Fruit fly (Drosophila melanogaster): ENCODE results near the gene CG12288.
A peak's percentile ranks its signal among the peaks of the same experiment; 100 is the strongest.

Gene CG12288

dm6 chr2L:16882871-16883849 lies 18.9 kb downstream of the CG12288 start:
- TF ChIP-seq net (GFP tag; optimal IDR thresholded peaks at IDR 0.05) = no peak
- TF ChIP-seq fkh (GFP tag; optimal IDR thresholded peaks at IDR 0.05) = peak; percentile 54
- TF ChIP-seq salr (GFP tag; optimal IDR thresholded peaks at IDR 0.05) = no peak
- no peak for TF ChIP-seq CG6276 (GFP tag; optimal IDR thresholded peaks at IDR 0.05)
- no peak for TF ChIP-seq CG11902 (GFP tag; optimal IDR thresholded peaks at IDR 0.05)
- no peak for TF ChIP-seq CG11294 (GFP tag; IDR thresholded peaks at IDR 0.05)
- TF ChIP-seq Smox (GFP tag; optimal IDR thresholded peaks at IDR 0.05) = no peak
- TF ChIP-seq Ets96B (tag; optimal IDR thresholded peaks at IDR 0.05) = no peak
- no peak for TF ChIP-seq CG10631 (GFP tag; optimal IDR thresholded peaks at IDR 0.05)
- TF ChIP-seq acj6 (GFP tag; optimal IDR thresholded peaks at IDR 0.05) = no peak
- no peak for TF ChIP-seq Sox15 (GFP tag; optimal IDR thresholded peaks at IDR 0.05)
- no peak for TF ChIP-seq cyc (GFP tag; optimal IDR thresholded peaks at IDR 0.05)
- no peak for TF ChIP-seq Hr39 (GFP tag; optimal IDR thresholded peaks at IDR 0.05)
- TF ChIP-seq dsx (GFP tag; optimal IDR thresholded peaks at IDR 0.05; ENCODE audit: poor library complexity, severe bottlenecking) = peak; percentile 28
- TF ChIP-seq CG15336 (GFP tag; IDR thresholded peaks at IDR 0.05) = no peak
- no peak for TF ChIP-seq spab (GFP tag; optimal IDR thresholded peaks at IDR 0.05)
- 0 out of 3 replicates have a peak, but pooled peaks have one; percentile 7 for TF ChIP-seq CG6163 (GFP tag; IDR thresholded peaks at IDR 0.05)
- TF ChIP-seq CG7368 (GFP tag; optimal IDR thresholded peaks at IDR 0.05) = no peak
- no peak for TF ChIP-seq CG6792 (GFP tag; optimal IDR thresholded peaks at IDR 0.05)
- TF ChIP-seq Eip78C (GFP tag) = peak; percentile 37
- no peak for TF ChIP-seq Met (GFP tag; optimal IDR thresholded peaks at IDR 0.05)
- no peak for TF ChIP-seq Eip93F (GFP tag; optimal IDR thresholded peaks at IDR 0.05)
- TF ChIP-seq Lpt (GFP tag; optimal IDR thresholded peaks at IDR 0.05) = peak; percentile 25
- TF ChIP-seq CG8119 (GFP tag; IDR thresholded peaks at IDR 0.05) = no peak
- no peak for TF ChIP-seq eg (GFP tag; IDR thresholded peaks at IDR 0.05)
- TF ChIP-seq vri (GFP tag; optimal IDR thresholded peaks at IDR 0.05) = no peak
- no peak for TF ChIP-seq CG3919 (GFP tag; optimal IDR thresholded peaks at IDR 0.05)
- no peak for TF ChIP-seq achi (GFP tag; optimal IDR thresholded peaks at IDR 0.05)
- TF ChIP-seq dac (GFP tag; optimal IDR thresholded peaks at IDR 0.05) = no peak
- TF ChIP-seq CG6808 (GFP tag; optimal IDR thresholded peaks at IDR 0.05) = no peak
- no peak for TF ChIP-seq CG10669 (GFP tag; optimal IDR thresholded peaks at IDR 0.05)
- TF ChIP-seq svp (GFP tag) = peak; percentile 17
- no peak for TF ChIP-seq topi (GFP tag; optimal IDR thresholded peaks at IDR 0.05)
- no peak for TF ChIP-seq CG3032 (tag; optimal IDR thresholded peaks at IDR 0.05)
- no peak for TF ChIP-seq esn (GFP tag; optimal IDR thresholded peaks at IDR 0.05)
- no peak for TF ChIP-seq fd85E (GFP tag; optimal IDR thresholded peaks at IDR 0.05)
- no peak for TF ChIP-seq Sox14 (GFP tag; optimal IDR thresholded peaks at IDR 0.05)
- TF ChIP-seq CG6854 (GFP tag; optimal IDR thresholded peaks at IDR 0.05) = no peak
- TF ChIP-seq CG34406 (GFP tag; optimal IDR thresholded peaks at IDR 0.05) = no peak
- TF ChIP-seq fd59A (GFP tag; optimal IDR thresholded peaks at IDR 0.05) = no peak
- TF ChIP-seq Ets21C (GFP tag; optimal IDR thresholded peaks at IDR 0.05) = no peak
- TF ChIP-seq lz (GFP tag; optimal IDR thresholded peaks at IDR 0.05) = no peak
- TF ChIP-seq CG31627 (GFP tag; optimal IDR thresholded peaks at IDR 0.05) = no peak
- TF ChIP-seq ss (GFP tag; optimal IDR thresholded peaks at IDR 0.05) = peak in 1 of 2 experiments; percentile 66
- no peak for TF ChIP-seq CG8632 (GFP tag; optimal IDR thresholded peaks at IDR 0.05)
- TF ChIP-seq CG4318 (GFP tag; optimal IDR thresholded peaks at IDR 0.05) = no peak
- TF ChIP-seq CG9139 (GFP tag; optimal IDR thresholded peaks at IDR 0.05) = no peak
- no peak for TF ChIP-seq CG11762 (GFP tag; optimal IDR thresholded peaks at IDR 0.05; ENCODE audit: insufficient read depth)
- TF ChIP-seq CG16779 (tag; optimal IDR thresholded peaks at IDR 0.05) = no peak
- TF ChIP-seq Eip75B (GFP tag; optimal IDR thresholded peaks at IDR 0.05) = no peak

Measured in whole organism, prepupa.